Worm (Caenorhabditis elegans) whole organism, midembryonic: Measurements from ENCODE around the gene cdgs-1.

ENCODE experiments used
- T22C8.4 ChIP-seq: fragments of 200-800 bp; sonication (Bioruptor generic); IDR thresholded peaks from 2 replicates; pipeline ENCODE4 v1.3.6; 2022; ENCODE audit warnings: missing genetic modification characterization, missing compliant biosample characterization
- cog-1 ChIP-seq: sonication (generic microtip); optimal IDR thresholded peaks from 2 replicates; lab custom pipeline; 2016; ENCODE audit warnings: missing genetic modification characterization, missing compliant biosample characterization
- flt-1 ChIP-seq: fragments of 200-800 bp; sonication (Bioruptor generic); IDR thresholded peaks from 2 replicates; pipeline ENCODE4 v1.3.6; 2022; ENCODE audit warnings: missing genetic modification characterization, missing compliant biosample characterization
- klf-2 ChIP-seq: fragments of 200-800 bp; sonication (Bioruptor generic); conservative IDR thresholded peaks from 2 replicates; pipeline ENCODE4 v1.3.6; 2022; ENCODE audit warnings: missing genetic modification reagents, missing genetic modification characterization, missing compliant biosample characterization
- tab-1 ChIP-seq: fragments of 200-800 bp; sonication (Bioruptor generic); IDR thresholded peaks from 2 replicates; pipeline ENCODE4 v1.3.6; 2022; ENCODE audit warnings: missing genetic modification characterization, missing compliant biosample characterization
- ztf-23 ChIP-seq: fragments of 200-800 bp; sonication (Bioruptor generic); IDR thresholded peaks from 2 replicates; pipeline ENCODE4 v1.3.6; 2022; ENCODE audit warnings: missing genetic modification reagents, missing genetic modification characterization, missing compliant biosample characterization

DNA sequence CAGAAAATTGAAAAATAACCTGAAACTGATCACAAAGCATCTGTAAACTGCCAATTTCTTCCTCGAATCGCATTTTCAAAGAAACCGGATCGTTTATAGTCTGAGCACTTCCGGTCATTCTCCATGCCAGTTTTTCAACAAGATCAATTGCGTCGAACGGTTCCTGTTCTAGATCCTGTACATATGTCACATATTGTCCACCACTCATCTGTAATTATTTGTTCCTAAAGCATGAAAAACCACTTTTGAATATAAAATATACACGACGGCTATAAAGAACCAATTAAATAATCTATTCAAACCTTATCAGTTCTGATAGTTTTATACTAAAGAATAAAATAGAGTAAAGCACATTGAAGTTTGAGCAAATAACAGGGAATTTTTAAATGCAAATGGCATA is 33.2 kb downstream of the cdgs-1 start, which contains the start of gene sec-10:
- TF ChIP-seq ztf-23 (GFP tag; lab: Robert Waterston, UW) (no peak), klf-2 (GFP tag; lab: Robert Waterston, UW) (no peak), cog-1 (tag; lab: Kevin White, UChicago) (no peak), flt-1 (GFP tag; lab: Robert Waterston, UW) (no peak), T22C8.4 (no peak), tab-1 (GFP tag; lab: Robert Waterston, UW) (no peak)
